Worm (Caenorhabditis elegans) whole organism, mixed stage, embryonic: ENCODE results near the gene K07C11.10.

Experiments
- elt-1 ChIP-seq: sonication (generic microtip); optimal IDR thresholded peaks from 2 replicates; lab custom pipeline; 2017; ENCODE audit warnings: missing genetic modification characterization, mild to moderate bottlenecking, missing compliant biosample characterization, antibody characterized with exemption, moderate library complexity, borderline replicate concordance; ENCODE audit not compliant: insufficient read depth
- lin-13 ChIP-seq: fragments of 150-350 bp; optimal IDR thresholded peaks from 2 replicates; lab custom pipeline; 2014; ENCODE audit warnings: missing biosample characterization, missing genetic modification characterization
- mab-5 ChIP-seq: fragments of 150-350 bp; optimal IDR thresholded peaks from 2 replicates; lab custom pipeline; 2014; ENCODE audit warnings: missing biosample characterization, missing genetic modification characterization
- nhr-76 ChIP-seq: sonication (generic microtip); optimal IDR thresholded peaks from 2 replicates; lab custom pipeline; 2017; ENCODE audit warnings: missing biosample characterization, missing genetic modification characterization
- unc-39 ChIP-seq: fragments of 150-350 bp; optimal IDR thresholded peaks from 2 replicates; lab custom pipeline; 2014; ENCODE audit warnings: missing biosample characterization, missing genetic modification characterization
- ztf-11 ChIP-seq: fragments of 150-350 bp; optimal IDR thresholded peaks from 2 replicates; lab custom pipeline; 2014; ENCODE audit warnings: missing biosample characterization, missing genetic modification characterization

- TF ChIP-seq elt-1 (tag; lab: Kevin White, UChicago) (no peak), mab-5 (tag; lab: Kevin White, UChicago) (no peak), lin-13 (tag; lab: Kevin White, UChicago) (no peak), unc-39 (no peak), nhr-76 (tag; lab: Kevin White, UChicago) (no peak), ztf-11 (tag; lab: Kevin White, UChicago) (no peak)
These were observed 13.9 kb downstream of the K07C11.10 start for ce11 chrV:8212816-8213215.
